Worm (Caenorhabditis elegans) whole organism, mixed stage, embryonic: Measurements from ENCODE around the gene F11G11.14.

Source experiments
- M03D4.4 ChIP-seq: sonication (generic microtip); optimal IDR thresholded peaks from 2 replicates; lab custom pipeline; 2017; ENCODE audit warnings: mild to moderate bottlenecking, missing genetic modification characterization, missing compliant biosample characterization
- elt-3 ChIP-seq: fragments of 150-350 bp; optimal IDR thresholded peaks from 2 replicates; lab custom pipeline; 2014; ENCODE audit warnings: missing biosample characterization, missing genetic modification characterization
- lin-13 ChIP-seq: fragments of 150-350 bp; optimal IDR thresholded peaks from 2 replicates; lab custom pipeline; 2014; ENCODE audit warnings: missing biosample characterization, missing genetic modification characterization
- lsy-2 ChIP-seq: fragments of 150-350 bp; optimal IDR thresholded peaks from 2 replicates; lab custom pipeline; 2014; ENCODE audit warnings: missing biosample characterization, missing genetic modification characterization
- mep-1 ChIP-seq: fragments of 150-350 bp; optimal IDR thresholded peaks from 2 replicates; lab custom pipeline; 2017; ENCODE audit warnings: missing biosample characterization, missing genetic modification reagents, missing genetic modification characterization, inconsistent platforms
- nhr-2 ChIP-seq: fragments of 150-350 bp; optimal IDR thresholded peaks from 2 replicates; lab custom pipeline; 2014; ENCODE audit warnings: missing biosample characterization, missing genetic modification characterization
- pha-4 ChIP-seq: fragments of 150-350 bp; optimal IDR thresholded peaks from 2 replicates; lab custom pipeline; 2018; ENCODE audit warnings: missing biosample characterization, missing genetic modification reagents, missing genetic modification characterization
- sptf-1 ChIP-seq: sonication (generic microtip); optimal IDR thresholded peaks from 2 replicates; lab custom pipeline; 2017; ENCODE audit warnings: mild to moderate bottlenecking, missing genetic modification characterization, moderate library complexity, missing compliant biosample characterization
- unc-39 ChIP-seq: fragments of 150-350 bp; optimal IDR thresholded peaks from 2 replicates; lab custom pipeline; 2014; ENCODE audit warnings: missing biosample characterization, missing genetic modification characterization
- unc-62 ChIP-seq: fragments of 150-350 bp; optimal IDR thresholded peaks from 2 replicates; lab custom pipeline; 2014; ENCODE audit warnings: missing biosample characterization, missing genetic modification reagents, missing genetic modification characterization

DNA sequence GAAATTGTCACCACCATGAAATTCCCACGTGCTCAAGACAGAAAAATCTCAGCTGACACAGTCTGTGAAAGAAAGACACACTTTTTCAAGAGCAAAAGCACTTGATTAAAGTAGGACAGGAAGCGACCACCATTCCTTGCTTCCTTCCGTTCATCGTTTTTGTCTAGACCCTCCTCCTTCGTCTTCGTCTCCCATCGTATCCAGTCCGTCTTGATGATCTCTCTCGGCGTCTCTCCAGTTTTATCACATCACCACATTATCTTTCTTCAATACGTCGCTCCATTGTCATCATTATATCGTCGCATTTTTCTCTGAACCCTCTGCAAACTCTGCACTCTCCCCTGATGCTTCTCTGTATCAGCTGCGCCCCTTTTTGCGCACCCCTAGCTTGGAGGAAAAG, 44.7 kb downstream of the F11G11.14 start:
- TF ChIP-seq pha-4, result no peak
- TF ChIP-seq nhr-2, result no peak
- no peak for TF ChIP-seq lsy-2 (tag; lab: Kevin White, UChicago)
- TF ChIP-seq M03D4.4 (tag; lab: Kevin White, UChicago), result no peak
- TF ChIP-seq lin-13 (tag; lab: Kevin White, UChicago), result no peak
- TF ChIP-seq elt-3 (tag; lab: Kevin White, UChicago), result no peak
- no peak for TF ChIP-seq mep-1 (tag; lab: Kevin White, UChicago)
- no peak for TF ChIP-seq sptf-1 (tag; lab: Kevin White, UChicago)
- TF ChIP-seq unc-39 (tag; lab: Kevin White, UChicago), result no peak
- TF ChIP-seq unc-62, result peak; percentile 76
